Fruit fly (Drosophila melanogaster) whole organism, pupa: ENCODE results near the gene Pex7.

Experiments used
- CG10348 ChIP-seq: fragments of 200-800 bp; sonication (Bioruptor generic); IDR thresholded peaks from 2 replicates; pipeline ENCODE4 v1.3.6; 2022; ENCODE audit warnings: missing biosample characterization, missing genetic modification characterization
- CG12605 ChIP-seq: fragments of 200-800 bp; sonication (Bioruptor generic); IDR thresholded peaks from 2 replicates; pipeline ENCODE4 v1.3.6; 2022; ENCODE audit warnings: missing biosample characterization, missing genetic modification characterization
- CG13204 ChIP-seq: fragments of 200-800 bp; sonication (Bioruptor generic); optimal IDR thresholded peaks from 2 replicates; lab custom pipeline; 2018; ENCODE audit warnings: missing biosample characterization, mild to moderate bottlenecking, missing genetic modification characterization, moderate library complexity
- CG14655 ChIP-seq: fragments of 200-800 bp; sonication (Bioruptor generic); optimal IDR thresholded peaks from 3 replicates; lab custom pipeline; 2017; ENCODE audit warnings: mild to moderate bottlenecking, missing biosample characterization, missing genetic modification reagents, missing genetic modification characterization
- CG15710 ChIP-seq: fragments of 200-800 bp; sonication (Bioruptor generic); optimal IDR thresholded peaks from 2 replicates; lab custom pipeline; 2018; ENCODE audit warnings: missing biosample characterization, mild to moderate bottlenecking, missing genetic modification characterization, moderate library complexity
- CG17806 ChIP-seq: fragments of 200-800 bp; sonication (Bioruptor generic); optimal IDR thresholded peaks from 2 replicates; lab custom pipeline; 2018; ENCODE audit warnings: missing biosample characterization, mild to moderate bottlenecking, missing genetic modification characterization, moderate library complexity
- CG32121 ChIP-seq: fragments of 200-800 bp; sonication (Bioruptor generic); IDR thresholded peaks from 2 replicates; pipeline ENCODE4 v1.3.6; 2022; ENCODE audit warnings: missing biosample characterization, missing genetic modification characterization
- CG34367 ChIP-seq: fragments of 200-800 bp; sonication (Bioruptor generic); optimal IDR thresholded peaks from 2 replicates; lab custom pipeline; 2018; ENCODE audit warnings: missing biosample characterization, mild to moderate bottlenecking, missing genetic modification characterization
- CG4496 ChIP-seq: fragments of 200-800 bp; sonication (Bioruptor generic); IDR thresholded peaks from 3 replicates; pipeline ENCODE4 v1.3.6; 2022; ENCODE audit warnings: missing biosample characterization, missing genetic modification characterization
- CG8159 ChIP-seq: fragments of 200-800 bp; sonication (Bioruptor generic); optimal IDR thresholded peaks from 3 replicates; lab custom pipeline; 2018; ENCODE audit warnings: missing biosample characterization, mild to moderate bottlenecking, missing genetic modification characterization, moderate library complexity
- CG8301 ChIP-seq: fragments of 200-800 bp; sonication (Bioruptor generic); optimal IDR thresholded peaks from 2 replicates; lab custom pipeline; 2018; ENCODE audit warnings: missing biosample characterization, mild to moderate bottlenecking, missing genetic modification characterization
- CG9948 ChIP-seq: fragments of 200-800 bp; sonication (Bioruptor generic); optimal IDR thresholded peaks from 2 replicates; lab custom pipeline; 2018; ENCODE audit warnings: missing biosample characterization, mild to moderate bottlenecking, missing genetic modification characterization, moderate library complexity
- D1 ChIP-seq: fragments of 200-800 bp; sonication (Bioruptor generic); optimal IDR thresholded peaks from 2 replicates; lab custom pipeline; 2018; ENCODE audit warnings: missing biosample characterization, mild to moderate bottlenecking, missing genetic modification characterization, moderate library complexity
- EcR ChIP-seq: fragments of 200-800 bp; sonication (Bioruptor generic); optimal IDR thresholded peaks from 3 replicates; lab custom pipeline; 2019; ENCODE audit warnings: missing biosample characterization, missing genetic modification characterization, mild to moderate bottlenecking, moderate library complexity, missing genetic modification reagents
- Ets98B ChIP-seq: fragments of 200-800 bp; sonication (Bioruptor generic); IDR thresholded peaks from 2 replicates; pipeline ENCODE4 v1.3.6; 2022; ENCODE audit warnings: missing biosample characterization, missing genetic modification characterization
- Pif1A ChIP-seq: fragments of 200-800 bp; sonication (Bioruptor generic); optimal IDR thresholded peaks from 3 replicates; lab custom pipeline; 2016; ENCODE audit warnings: missing biosample characterization, missing genetic modification characterization
- Pif1B ChIP-seq: fragments of 200-800 bp; sonication (Bioruptor generic); optimal IDR thresholded peaks from 3 replicates; lab custom pipeline; 2016; ENCODE audit warnings: missing biosample characterization, missing genetic modification characterization
- Snoo ChIP-seq: fragments of 200-800 bp; sonication (Bioruptor generic); optimal IDR thresholded peaks from 3 replicates; lab custom pipeline; 2017; ENCODE audit warnings: missing biosample characterization, mild to moderate bottlenecking, missing genetic modification characterization, inconsistent platforms
- fd96Ca ChIP-seq: fragments of 200-800 bp; sonication (Bioruptor generic); IDR thresholded peaks from 3 replicates; pipeline ENCODE4 v1.3.6; 2022; ENCODE audit warnings: missing biosample characterization, missing genetic modification characterization
- gl ChIP-seq: fragments of 200-800 bp; sonication (Bioruptor generic); optimal IDR thresholded peaks from 2 replicates; lab custom pipeline; 2018; ENCODE audit warnings: missing biosample characterization, mild to moderate bottlenecking, missing genetic modification characterization
- rn ChIP-seq: fragments of 200-800 bp; sonication (Bioruptor generic); IDR thresholded peaks from 2 replicates; pipeline ENCODE4 v1.3.6; 2022; ENCODE audit warnings: missing biosample characterization, missing genetic modification characterization

Pex7 gene

dm6 chr3L:8669847-8670622 lies 23.1 kb downstream of the Pex7 start:
- TF ChIP-seq CG32121 (GFP tag; lab: Robert Waterston, UW) (no peak), CG14655 (GFP tag; lab: Kevin White, UChicago) (no peak), gl (tag; lab: Kevin White, UChicago) (no peak), CG13204 (no peak), rn (GFP tag; lab: Robert Waterston, UW) (no peak), CG17806 (no peak), Ets98B (no peak), CG9948 (tag; lab: Kevin White, UChicago) (no peak), CG8301 (tag; lab: Kevin White, UChicago) (no peak), Snoo (tag; lab: Kevin White, UChicago) (no peak), CG8159 (no peak), CG12605 (GFP tag; lab: Robert Waterston, UW) (no peak), Pif1A (GFP tag; lab: Kevin White, UChicago) (no peak), CG34367 (tag; lab: Kevin White, UChicago) (no peak), CG15710 (tag; lab: Kevin White, UChicago) (no peak), Pif1B (no peak), CG10348 (GFP tag; lab: Robert Waterston, UW) (no peak), D1 (tag; lab: Kevin White, UChicago) (no peak), EcR (GFP tag; lab: Kevin White, UChicago) (no peak), CG4496 (no peak)

DNA sequence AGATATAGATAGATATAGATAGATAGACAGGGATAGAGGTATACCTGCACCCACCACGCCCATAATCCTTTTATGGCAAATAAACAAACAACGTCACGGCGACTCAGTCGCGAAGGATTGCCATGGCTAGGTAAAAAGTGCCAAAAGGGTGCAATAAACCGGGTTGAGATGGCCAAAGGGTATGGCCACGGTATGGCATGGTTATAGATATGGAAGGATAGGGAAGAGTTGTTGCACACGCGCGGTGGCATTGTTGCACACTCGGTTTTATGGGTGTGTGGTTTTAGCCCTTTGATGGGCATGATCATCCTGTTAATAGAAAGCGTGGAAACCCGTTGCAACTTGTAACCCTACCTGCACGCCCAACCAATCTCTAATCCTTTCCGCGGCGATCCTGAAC lies 24.0 kb downstream of the Pex7 start:
- no peak for TF ChIP-seq Snoo (tag; lab: Kevin White, UChicago)
- no peak for TF ChIP-seq CG4496
- no peak for TF ChIP-seq CG10348 (GFP tag; lab: Robert Waterston, UW)
- TF ChIP-seq Ets98B = no peak
- TF ChIP-seq CG15710 (tag; lab: Kevin White, UChicago) = no peak
- TF ChIP-seq CG12605 (GFP tag; lab: Robert Waterston, UW) = no peak
- TF ChIP-seq D1 (tag; lab: Kevin White, UChicago) = no peak
- no peak for TF ChIP-seq EcR (GFP tag; lab: Kevin White, UChicago)
- TF ChIP-seq Pif1A (GFP tag; lab: Kevin White, UChicago) = no peak
- TF ChIP-seq CG8301 (tag; lab: Kevin White, UChicago) = no peak
- TF ChIP-seq CG34367 (tag; lab: Kevin White, UChicago) = no peak
- no peak for TF ChIP-seq CG17806
- no peak for TF ChIP-seq CG8159
- no peak for TF ChIP-seq rn (GFP tag; lab: Robert Waterston, UW)
- no peak for TF ChIP-seq CG13204
- no peak for TF ChIP-seq CG9948 (tag; lab: Kevin White, UChicago)
- TF ChIP-seq CG14655 (GFP tag; lab: Kevin White, UChicago) = no peak
- TF ChIP-seq Pif1B = no peak
- no peak for TF ChIP-seq fd96Ca (GFP tag; lab: Robert Waterston, UW)
- no peak for TF ChIP-seq CG32121 (GFP tag; lab: Robert Waterston, UW)
- TF ChIP-seq, all 21 proteins: peak for 0

dm6 chr3L:8672199-8673059 lies 25.5 kb downstream of the Pex7 start:
- TF ChIP-seq CG17806 = peak; percentile 44
- TF ChIP-seq CG15710 (tag; lab: Kevin White, UChicago) = no peak
- TF ChIP-seq D1 (tag; lab: Kevin White, UChicago) = peak; percentile 23
- peak; percentile 76 for TF ChIP-seq CG4496
- 0 out of 2 replicates have a peak, but pooled peaks have one; percentile 6 for TF ChIP-seq CG12605 (GFP tag; lab: Robert Waterston, UW)
- no peak for TF ChIP-seq Pif1B
- peak; percentile 8 for TF ChIP-seq EcR (GFP tag; lab: Kevin White, UChicago)
- no peak for TF ChIP-seq gl (tag; lab: Kevin White, UChicago)
- no peak for TF ChIP-seq CG10348 (GFP tag; lab: Robert Waterston, UW)
- TF ChIP-seq CG32121 (GFP tag; lab: Robert Waterston, UW) = peak; percentile 69; the same call in 1 of the 2 replicates
- TF ChIP-seq Ets98B = peak; percentile 49
- no peak for TF ChIP-seq CG34367 (tag; lab: Kevin White, UChicago)
- TF ChIP-seq CG13204 = peak; percentile 65
- TF ChIP-seq Snoo (tag; lab: Kevin White, UChicago) = peak; percentile 54
- TF ChIP-seq CG9948 (tag; lab: Kevin White, UChicago) = peak; percentile 27
- no peak for TF ChIP-seq rn (GFP tag; lab: Robert Waterston, UW)
- TF ChIP-seq CG8301 (tag; lab: Kevin White, UChicago) = peak; percentile 53
- TF ChIP-seq CG8159 = peak; percentile 43
- peak; percentile 36 for TF ChIP-seq CG14655 (GFP tag; lab: Kevin White, UChicago)
- TF ChIP-seq fd96Ca (GFP tag; lab: Robert Waterston, UW) = 0 out of 3 replicates have a peak, but pooled peaks have one; percentile 24
- TF ChIP-seq Pif1A (GFP tag; lab: Kevin White, UChicago) = peak; percentile 49
- TF ChIP-seq, all 21 proteins: peak for 15

dm6 chr3L:8673377-8674000 lies 26.5 kb downstream of the Pex7 start:
- no peak for TF ChIP-seq Pif1A (GFP tag; lab: Kevin White, UChicago)
- TF ChIP-seq CG12605 (GFP tag; lab: Robert Waterston, UW) = 0 out of 2 replicates have a peak, but pooled peaks have one; percentile 40
- no peak for TF ChIP-seq CG17806
- TF ChIP-seq CG32121 (GFP tag; lab: Robert Waterston, UW) = peak; percentile 83
- TF ChIP-seq fd96Ca (GFP tag; lab: Robert Waterston, UW) = peak; percentile 47; the same call in 1 of the 3 replicates
- no peak for TF ChIP-seq CG34367 (tag; lab: Kevin White, UChicago)
- TF ChIP-seq CG4496 = no peak; the same call in 2 of the 3 replicates
- peak; percentile 50; the same call in 1 of the 2 replicates for TF ChIP-seq Ets98B
- no peak for TF ChIP-seq Pif1B
